Fruit fly (Drosophila melanogaster) Kc167 (cell line): ENCODE measurements around the gene Herp.

ENCODE experiments used
- Myc ChIP-seq: fragments of >200 bp; optimal IDR thresholded peaks from 2 replicates; lab custom pipeline; 2017; ENCODE audit warnings: missing external identifiers
- Sin3A ChIP-seq: fragments of >200 bp; optimal IDR thresholded peaks from 2 replicates; lab custom pipeline; 2018; ENCODE audit warnings: missing external identifiers
- h ChIP-seq: fragments of >200 bp; optimal IDR thresholded peaks from 3 replicates; lab custom pipeline; 2018; ENCODE audit warnings: missing external identifiers
- insv ChIP-seq: fragments of >200 bp; optimal IDR thresholded peaks from 3 replicates; lab custom pipeline; 2018; ENCODE audit warnings: missing external identifiers
- psq ChIP-seq: fragments of >200 bp; optimal IDR thresholded peaks from 2 replicates; lab custom pipeline; 2017; ENCODE audit warnings: missing external identifiers
- ttk ChIP-seq: sonication (Bioruptor generic); optimal IDR thresholded peaks from 2 replicates; lab custom pipeline; 2017; ENCODE audit warnings: missing external identifiers

The Herp gene

dm6 chr2L:7794689-7795475 is 5.0 kb downstream of the Herp start:
- TF ChIP-seq Myc (lab: Kevin White, UChicago) (no peak), ttk (lab: Kevin White, UChicago) (no peak), psq (lab: Kevin White, UChicago) (no peak), insv (lab: Kevin White, UChicago) (no peak), h (no peak)

dm6 chr2L:7791356-7791738 is 8.5 kb downstream of the Herp start:
- TF ChIP-seq insv (lab: Kevin White, UChicago) (no peak), psq (lab: Kevin White, UChicago) (no peak), Myc (lab: Kevin White, UChicago) (no peak), h (no peak), Sin3A (lab: Kevin White, UChicago) (no peak), ttk (lab: Kevin White, UChicago) (no peak)

dm6 chr2L:7790448-7791355 is 9.2 kb downstream of the Herp start, which contains the start of gene CG7149:
Gene CG7149, minus strand, starts transcription at chr2L:7790557.
- TF ChIP-seq Sin3A (lab: Kevin White, UChicago) (no peak), insv (lab: Kevin White, UChicago) (no peak), psq (lab: Kevin White, UChicago) (no peak), Myc (lab: Kevin White, UChicago) (no peak), ttk (lab: Kevin White, UChicago) (no peak), h (no peak)

- no peak for TF ChIP-seq psq (lab: Kevin White, UChicago)
- TF ChIP-seq ttk (lab: Kevin White, UChicago), result no peak
- TF ChIP-seq Myc (lab: Kevin White, UChicago), result no peak
- no peak for TF ChIP-seq Sin3A (lab: Kevin White, UChicago)
Observed at dm6 chr2L:7790081-7790447, 9.8 kb downstream of the Herp start.

dm6 chr2L:7788952-7789466 is 10.8 kb downstream of the Herp start:
- no peak for TF ChIP-seq h
- no peak for TF ChIP-seq ttk (lab: Kevin White, UChicago)
- TF ChIP-seq Myc (lab: Kevin White, UChicago), result no peak
- TF ChIP-seq psq (lab: Kevin White, UChicago), result no peak
- TF ChIP-seq insv (lab: Kevin White, UChicago), result no peak
- TF ChIP-seq Sin3A (lab: Kevin White, UChicago), result no peak

- TF ChIP-seq Myc (lab: Kevin White, UChicago) (no peak), ttk (lab: Kevin White, UChicago) (no peak), h (no peak), Sin3A (lab: Kevin White, UChicago) (no peak), psq (lab: Kevin White, UChicago) (no peak), insv (lab: Kevin White, UChicago) (no peak)
Observed at dm6 chr2L:7782788-7783401, 17.0 kb downstream of the Herp start, which contains the start of gene Brd7-9. Gene Brd7-9, plus strand, starts transcription at chr2L:7782865.

- TF ChIP-seq h, result no peak
- no peak for TF ChIP-seq psq (lab: Kevin White, UChicago)
- no peak for TF ChIP-seq insv (lab: Kevin White, UChicago)
- TF ChIP-seq ttk (lab: Kevin White, UChicago), result no peak
- TF ChIP-seq Sin3A (lab: Kevin White, UChicago), result no peak
- TF ChIP-seq Myc (lab: Kevin White, UChicago), result no peak
Observed at dm6 chr2L:7781165-7781564, 18.7 kb downstream of the Herp start, which contains the start of gene CG7164. Gene CG7164, plus strand, starts transcription at chr2L:7781465.

dm6 chr2L:7779785-7780184 is 20.1 kb downstream of the Herp start, which contains the start of gene Uro:
Gene Uro, plus strand, starts transcription at chr2L:7780085.
- no peak for TF ChIP-seq psq (lab: Kevin White, UChicago)
- TF ChIP-seq insv (lab: Kevin White, UChicago), result no peak
- no peak for TF ChIP-seq Sin3A (lab: Kevin White, UChicago)
- TF ChIP-seq ttk (lab: Kevin White, UChicago), result no peak
- TF ChIP-seq h, result no peak
- no peak for TF ChIP-seq Myc (lab: Kevin White, UChicago)

dm6 chr2L:7777979-7778692 is 21.7 kb downstream of the Herp start, which contains the start of gene CG7179:
Gene CG7179, minus strand, starts transcription at chr2L:7778029.
- TF ChIP-seq Myc (lab: Kevin White, UChicago) (no peak), Sin3A (lab: Kevin White, UChicago) (no peak), insv (lab: Kevin White, UChicago) (no peak), h (no peak), psq (lab: Kevin White, UChicago) (no peak), ttk (lab: Kevin White, UChicago) (no peak)

dm6 chr2L:7775260-7775659 is 24.6 kb downstream of the Herp start:
- TF ChIP-seq ttk (lab: Kevin White, UChicago), result no peak
- TF ChIP-seq Myc (lab: Kevin White, UChicago), result no peak
- TF ChIP-seq insv (lab: Kevin White, UChicago), result no peak
- no peak for TF ChIP-seq psq (lab: Kevin White, UChicago)
- TF ChIP-seq h, result no peak
- TF ChIP-seq Sin3A (lab: Kevin White, UChicago), result no peak
